Fruit fly (Drosophila melanogaster) S2 (cell line): ENCODE measurements around the gene CG33644.

ENCODE experiments used
- CG8478 ChIP-seq: fragments of >200 bp; optimal IDR thresholded peaks from 2 replicates; lab custom pipeline; 2018
- CTCF ChIP-seq, 2 experiments: fragments of >200 bp; optimal IDR thresholded peaks; 2 replicates each; lab custom pipeline; 2018

Gene CG33644

DNA sequence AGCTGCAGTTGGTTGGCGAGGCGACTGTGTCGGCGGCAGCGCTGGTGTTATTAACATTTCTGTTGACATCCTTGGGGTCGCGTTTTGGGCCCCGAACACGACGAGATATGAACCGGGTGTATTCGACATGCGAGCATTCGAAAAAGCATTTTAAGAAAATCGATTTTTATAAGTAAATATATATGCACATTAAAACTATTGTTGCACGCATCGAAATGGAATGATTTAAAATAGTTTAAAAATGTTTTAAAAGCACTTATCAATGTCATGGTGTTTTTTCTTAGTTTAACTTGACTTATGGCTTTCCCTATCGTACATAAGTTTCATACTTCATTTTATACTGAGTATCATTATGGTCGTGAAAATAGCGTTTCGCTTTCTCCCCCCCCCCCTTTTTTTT lies 10.1 kb upstream of the CG33644 start:
- no peak for TF ChIP-seq CG8478
- TF ChIP-seq CTCF (optimal IDR thresholded peaks at IDR 0.05; lab: Kevin White, UChicago): no peak

DNA sequence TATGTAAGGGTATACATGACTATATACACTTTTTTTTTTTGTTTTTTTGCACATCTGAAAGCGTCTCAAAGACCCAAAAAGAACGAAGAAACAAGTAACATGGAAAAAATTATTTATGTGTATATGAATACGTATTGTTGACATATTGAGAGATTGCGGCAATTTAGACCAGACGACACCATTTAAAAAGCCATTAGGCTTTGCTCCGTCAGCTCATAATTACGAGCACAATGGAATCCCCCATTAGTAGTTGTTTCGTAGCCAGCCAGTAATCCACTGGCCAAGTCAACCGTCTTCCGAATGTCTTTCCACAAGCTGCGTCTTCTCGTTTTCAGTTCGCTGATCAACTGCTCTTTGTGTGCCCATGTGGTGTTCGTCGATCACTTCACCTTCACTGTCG lies 4.3 kb upstream of the CG33644 start, which contains the start of gene CG33640:
CG33640 (plus strand) TSS at position 301 of the 400 bp plus-strand sequence.
- TF ChIP-seq CTCF (optimal IDR thresholded peaks at IDR 0.05; lab: Kevin White, UChicago) (no peak), CG8478 (no peak)

DNA sequence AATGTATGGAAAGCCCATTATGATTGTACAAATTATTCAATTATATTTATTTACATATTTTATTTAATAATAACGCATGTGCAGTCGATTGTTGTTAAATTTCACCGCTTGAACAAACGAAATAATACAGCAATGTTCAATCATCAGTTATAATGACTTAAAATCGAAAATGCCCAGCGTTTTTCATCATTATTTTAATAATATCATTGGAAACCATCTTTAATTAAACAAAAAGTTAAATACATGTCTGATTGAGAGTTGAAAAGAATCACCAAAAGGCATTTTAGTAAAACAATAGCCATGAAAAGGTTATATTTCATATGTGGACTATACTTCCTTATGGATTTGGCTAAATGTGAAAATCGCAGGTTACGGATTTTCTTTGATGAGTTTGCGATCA lies 3.1 kb upstream of the CG33644 start, which contains the start of gene CG33641:
CG33641 (plus strand) TSS at position 301 of the 400 bp plus-strand sequence.
- no peak for TF ChIP-seq CG8478
- TF ChIP-seq CTCF (optimal IDR thresholded peaks at IDR 0.05; lab: Kevin White, UChicago): no peak

DNA sequence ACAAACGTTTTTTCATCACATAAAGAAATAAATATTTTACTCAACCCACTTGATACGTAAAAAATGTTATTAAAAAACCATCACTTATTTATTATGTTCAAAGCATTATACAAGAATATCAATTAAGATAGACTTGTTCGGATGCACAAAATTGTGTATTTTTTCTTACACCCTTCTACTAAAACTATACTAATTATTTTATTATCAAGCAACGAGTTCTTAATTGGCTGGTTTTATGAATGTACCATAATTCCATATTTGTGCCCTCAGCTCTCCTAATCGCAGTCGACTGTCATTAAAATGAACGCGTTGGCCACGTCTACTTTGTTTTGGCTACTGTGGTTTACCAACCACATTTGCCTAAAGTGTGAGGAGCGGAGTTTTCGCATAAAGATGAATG lies 2.2 kb upstream of the CG33644 start, which contains the start of gene CG33642:
CG33642 (plus strand) TSS at position 301 of the 400 bp plus-strand sequence.
- TF ChIP-seq CG8478: no peak
- no peak for TF ChIP-seq CTCF (optimal IDR thresholded peaks at IDR 0.05; lab: Kevin White, UChicago)

DNA sequence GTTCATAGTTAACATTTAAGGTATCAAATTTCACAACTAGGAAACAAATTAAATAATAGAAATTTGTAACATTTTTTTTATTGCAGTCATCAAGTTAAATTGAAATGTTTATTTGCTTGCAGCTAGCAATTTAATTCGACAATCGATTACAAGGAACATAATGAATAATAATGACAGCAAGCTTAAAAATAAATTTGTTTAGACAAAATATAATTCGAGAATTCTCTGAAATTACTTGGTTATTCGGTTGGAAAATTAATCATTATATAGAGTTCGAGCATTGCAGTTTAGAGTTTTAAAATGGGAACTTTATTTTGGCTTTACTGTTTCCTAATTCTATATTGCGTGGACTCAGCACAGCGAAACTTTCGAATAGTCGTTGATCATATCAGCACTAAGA lies 1.1 kb upstream of the CG33644 start, which contains the start of gene CG33643:
CG33643 (plus strand) TSS at position 301 of the 400 bp plus-strand sequence.
- TF ChIP-seq CTCF (optimal IDR thresholded peaks at IDR 0.05; lab: Kevin White, UChicago) (no peak), CG8478 (no peak)

DNA sequence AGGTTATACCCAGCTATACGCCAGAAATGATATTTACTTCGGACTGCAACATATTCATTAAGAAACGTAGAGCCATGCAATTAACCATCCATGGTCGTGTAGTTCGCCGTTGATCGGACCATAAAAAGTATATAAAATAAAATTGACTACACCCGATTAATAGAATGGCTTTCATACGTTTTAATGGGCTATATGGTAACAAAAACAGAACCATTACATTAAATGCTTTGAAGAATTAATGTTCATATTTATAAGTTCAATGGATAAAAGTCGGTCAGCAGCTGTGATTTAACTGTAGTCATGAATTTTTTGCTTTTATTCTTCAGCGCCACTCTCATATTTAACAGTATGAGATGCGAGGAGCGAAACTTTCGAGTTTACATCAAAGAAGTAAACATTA lies 639 bp downstream of the CG33644 start, which contains the start of gene CG33645:
CG33645 (plus strand) TSS at position 301 of the 400 bp plus-strand sequence.
- TF ChIP-seq CG8478 (no peak), CTCF (optimal IDR thresholded peaks at IDR 0.05; lab: Kevin White, UChicago) (no peak)

DNA sequence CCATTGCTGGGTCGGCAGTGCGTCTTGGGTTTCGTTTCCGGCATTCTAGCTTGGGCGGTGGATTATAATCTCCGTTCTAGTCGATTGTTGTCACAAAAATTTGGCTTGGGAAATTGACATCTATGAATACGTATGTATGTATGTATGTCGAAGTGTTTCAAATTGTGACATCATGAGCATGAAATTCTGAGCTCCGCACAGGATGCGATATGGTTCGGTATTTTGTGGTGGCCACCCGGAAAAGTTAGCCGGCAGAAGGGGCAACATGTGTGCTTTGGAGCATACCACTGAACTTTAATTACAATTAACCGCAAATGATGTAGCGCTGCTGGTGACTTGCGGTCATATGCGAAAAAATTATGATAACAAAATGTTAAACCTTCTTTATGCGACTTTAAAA lies 3.8 kb downstream of the CG33644 start, which contains the start of gene CG15638:
CG15638 (minus strand) TSS at position 101 of the 400 bp plus-strand sequence.
- TF ChIP-seq CG8478 (no peak), CTCF (optimal IDR thresholded peaks at IDR 0.05; lab: Kevin White, UChicago) (no peak)

DNA sequence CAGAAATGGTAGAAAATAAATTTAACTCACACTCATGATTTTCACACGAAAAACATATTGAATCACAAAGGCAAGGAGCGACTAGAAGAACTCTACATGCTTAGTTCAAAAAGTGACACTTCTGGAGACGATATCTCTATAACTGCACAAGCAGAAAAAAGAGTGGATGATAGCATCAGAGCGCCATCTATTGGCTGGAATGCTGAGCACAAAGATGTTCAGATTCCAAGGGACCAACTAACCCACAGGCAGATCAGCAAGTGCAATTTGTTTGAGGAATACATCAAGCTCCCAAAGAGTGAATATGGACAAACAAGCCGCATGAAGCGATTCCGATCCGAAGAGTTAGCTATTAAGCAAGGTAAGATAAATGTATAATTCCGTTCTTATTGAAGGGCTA lies 8.8 kb downstream of the CG33644 start, which contains the start of gene CG16852:
CG16852 (plus strand) TSS at position 48 of the 400 bp plus-strand sequence.
- TF ChIP-seq CG8478 (no peak), CTCF (optimal IDR thresholded peaks at IDR 0.05; lab: Kevin White, UChicago) (peak; percentile 76 to 78)

DNA sequence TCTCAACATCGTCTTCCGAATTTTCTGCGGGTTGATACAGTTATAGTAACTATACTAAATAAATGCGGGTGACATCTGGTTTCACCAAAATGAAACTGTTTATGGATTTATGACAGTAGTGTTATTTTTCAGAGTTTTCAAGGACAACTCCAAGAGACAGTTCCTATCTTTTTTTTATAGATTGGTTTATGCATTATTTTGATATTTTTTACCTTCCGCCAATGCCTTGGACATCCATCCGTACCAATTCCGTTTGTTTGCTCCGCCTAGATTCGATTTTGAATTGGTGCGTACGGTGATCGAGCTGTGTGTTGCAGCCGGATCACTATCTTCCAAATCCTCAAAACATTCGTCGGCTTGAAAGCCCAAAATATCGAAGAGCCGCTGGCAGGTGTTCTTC lies 10.1 kb downstream of the CG33644 start, which contains the start of gene CG16853:
CG16853 (plus strand) TSS at position 301 of the 400 bp plus-strand sequence.
- TF ChIP-seq CG8478 (no peak), CTCF (optimal IDR thresholded peaks at IDR 0.05; lab: Kevin White, UChicago) (no peak)

DNA sequence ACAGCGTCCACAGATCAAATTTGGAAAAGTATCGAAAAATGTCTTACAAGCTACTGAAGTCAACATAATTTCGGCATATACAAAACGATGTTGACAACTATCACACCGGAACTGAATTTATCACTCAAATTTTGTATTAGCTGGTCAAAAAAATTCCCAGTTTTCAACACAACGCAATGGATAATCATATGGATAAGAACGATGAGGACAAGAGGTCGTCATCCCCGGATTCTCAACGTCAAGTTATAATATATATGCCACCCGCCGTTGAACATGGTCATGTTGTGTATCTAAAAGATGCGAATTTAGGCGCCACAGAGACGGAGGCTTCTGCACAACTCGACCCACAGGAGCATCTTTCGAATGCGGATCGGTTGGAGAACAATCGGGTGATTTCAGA lies 10.6 kb downstream of the CG33644 start, which contains the start of gene CG9263:
CG9263 (minus strand) TSS at position 101 of the 400 bp plus-strand sequence.
- no peak for TF ChIP-seq CTCF (optimal IDR thresholded peaks at IDR 0.05; lab: Kevin White, UChicago)
- no peak for TF ChIP-seq CG8478

DNA sequence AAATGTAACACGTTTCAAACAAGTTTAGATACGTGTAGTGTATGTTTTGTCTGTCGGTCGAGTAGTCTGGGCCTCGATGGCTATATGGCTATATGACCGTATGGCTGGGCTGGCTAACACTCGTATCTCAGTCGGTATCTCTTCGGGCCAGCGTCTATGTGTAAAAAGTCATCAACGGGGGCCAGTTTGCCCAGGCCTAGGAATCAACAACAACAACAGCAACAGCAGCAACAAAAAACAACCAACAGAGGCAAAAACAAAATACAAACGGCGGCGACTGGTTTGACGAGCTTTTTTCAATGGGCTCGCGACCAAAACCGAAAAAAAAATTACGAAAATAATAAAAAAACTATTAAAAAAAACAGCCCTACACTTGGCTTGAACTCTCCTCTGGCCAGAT lies 13.8 kb downstream of the CG33644 start:
- TF ChIP-seq CG8478: no peak
- TF ChIP-seq CTCF (optimal IDR thresholded peaks at IDR 0.05; lab: Kevin White, UChicago): no peak

DNA sequence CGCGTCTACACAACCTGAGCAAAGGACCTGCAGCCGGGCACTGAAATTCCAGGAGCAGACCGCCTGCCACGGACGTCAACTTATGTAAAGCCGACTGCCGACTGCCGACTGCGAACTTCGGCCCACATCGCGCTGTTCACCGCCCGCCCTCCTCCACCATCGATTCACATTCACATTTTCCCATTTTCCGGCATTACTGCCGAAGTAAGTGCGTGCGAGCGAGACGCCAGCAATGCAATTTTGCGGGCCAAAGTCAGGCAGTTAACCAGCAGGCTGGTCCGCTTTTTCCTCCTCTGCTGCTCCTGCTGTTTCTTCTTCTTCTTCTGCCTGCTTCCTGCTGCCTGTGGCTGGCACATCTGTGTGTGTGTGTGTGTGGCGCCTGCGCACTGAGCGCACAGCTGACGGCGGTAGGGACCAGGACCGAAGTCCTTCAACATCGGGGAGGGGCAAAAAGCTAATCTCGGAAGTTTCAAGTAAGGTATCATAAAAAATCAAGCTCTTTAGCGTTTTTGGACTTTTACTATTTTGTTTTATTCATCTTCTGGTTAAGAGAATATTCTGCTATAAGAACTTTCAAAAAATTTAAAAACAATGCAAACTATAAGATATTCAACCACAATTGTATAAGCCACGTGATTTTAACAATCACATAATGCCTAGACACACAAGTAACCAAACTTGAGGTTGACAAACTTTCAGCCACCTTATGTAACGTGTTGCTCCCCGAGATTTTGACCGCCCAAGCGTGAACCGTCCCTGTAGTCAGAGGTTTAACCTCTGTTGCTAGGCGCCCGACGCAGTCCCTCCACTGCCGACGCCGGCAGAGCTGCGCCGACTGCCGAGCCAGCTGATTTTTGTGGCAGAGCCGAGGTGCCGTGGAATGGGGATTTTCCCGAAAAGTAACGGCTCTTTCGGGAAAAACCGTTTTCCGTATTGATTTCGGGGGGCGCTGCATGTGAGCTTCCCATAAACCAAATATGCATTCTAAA lies 16.1 kb downstream of the CG33644 start:
- TF ChIP-seq CG8478 (no peak), CTCF (optimal IDR thresholded peaks at IDR 0.05; lab: Kevin White, UChicago) (no peak)

DNA sequence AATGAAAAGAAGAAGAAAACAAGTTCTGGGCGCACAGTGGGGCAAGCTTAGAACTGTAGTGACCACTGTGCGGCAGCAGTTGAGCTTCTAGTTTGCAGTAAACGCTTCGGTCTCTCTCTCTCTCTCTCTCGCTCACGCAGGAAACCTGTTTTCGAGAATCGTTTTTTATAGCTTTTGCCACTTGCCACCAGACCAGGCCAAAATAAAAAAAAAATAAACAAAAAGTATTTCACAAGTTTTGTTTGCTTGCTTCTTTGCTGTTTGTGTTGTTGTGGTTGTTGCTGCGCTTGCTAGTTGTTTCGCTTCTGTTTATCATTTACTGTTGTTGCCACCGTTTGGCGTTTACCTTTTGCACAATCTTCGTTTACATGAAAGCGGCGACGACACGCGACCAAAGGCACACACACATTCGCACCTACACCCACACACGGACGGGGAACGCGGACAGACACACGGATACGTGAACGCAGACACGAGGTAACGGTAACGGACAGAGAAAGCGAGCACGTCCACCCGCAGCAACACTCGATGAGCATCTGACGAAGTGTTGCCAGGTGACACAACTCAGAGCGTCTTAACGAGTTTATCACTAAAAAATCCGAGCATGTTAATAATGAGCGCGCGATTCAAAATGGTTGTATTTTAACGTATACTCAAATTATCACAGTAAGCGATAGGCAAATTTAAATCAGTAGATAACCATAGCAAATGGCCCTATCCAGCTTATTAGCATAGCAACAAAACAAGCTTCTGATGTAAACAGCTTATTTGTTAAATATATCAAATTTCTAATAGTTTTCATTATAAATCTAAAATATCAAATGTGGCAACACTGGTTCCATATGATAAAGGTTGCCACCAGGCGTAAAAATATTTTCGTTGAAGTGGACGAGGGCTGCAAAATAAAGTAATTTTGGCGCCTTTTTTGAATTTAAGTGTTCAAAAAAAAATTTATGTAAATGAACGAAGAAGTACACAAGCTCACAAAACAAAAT lies 17.2 kb downstream of the CG33644 start, which contains the start of gene B4:
B4 (minus strand) TSS at position 543 of the 995 bp plus-strand sequence.
- no peak for TF ChIP-seq CTCF (optimal IDR thresholded peaks at IDR 0.05; lab: Kevin White, UChicago)
- TF ChIP-seq CG8478: no peak

DNA sequence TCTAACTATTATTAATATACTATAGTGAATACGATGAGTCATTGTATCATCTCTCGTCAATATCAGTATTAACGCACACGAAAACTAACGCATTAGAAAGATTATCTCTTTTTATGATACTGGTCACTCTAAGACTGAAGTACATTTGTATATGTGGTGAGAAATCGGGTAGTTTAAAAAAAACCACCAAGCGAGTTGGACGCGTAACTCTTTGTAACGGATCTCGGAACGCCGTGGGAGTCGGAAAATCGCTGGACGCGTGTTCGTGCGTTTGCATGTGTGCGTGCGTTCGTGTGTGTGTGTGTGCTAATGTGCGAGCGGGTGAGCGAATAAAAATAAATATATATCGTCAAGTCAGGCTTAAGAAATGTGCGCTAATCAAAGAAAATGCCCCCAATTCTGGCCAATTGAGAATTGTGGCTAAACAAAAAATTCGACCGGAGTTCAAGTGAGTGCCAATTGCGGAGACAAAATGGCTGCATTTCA lies 18.1 kb downstream of the CG33644 start, which contains the start of gene kuz:
kuz (plus strand) TSS at position 167 of the 486 bp plus-strand sequence.
- TF ChIP-seq CTCF (optimal IDR thresholded peaks at IDR 0.05; lab: Kevin White, UChicago): no peak
- no peak for TF ChIP-seq CG8478
